Worm (Caenorhabditis elegans) whole organism, midembryonic: Measurements from ENCODE around the gene wht-3.
A peak's percentile ranks its signal among the peaks of the same experiment; 100 is the strongest.

Experiments used
- T22C8.4 ChIP-seq: fragments of 200-800 bp; sonication (Bioruptor generic); IDR thresholded peaks from 2 replicates; pipeline ENCODE4 v1.3.6; 2022; ENCODE audit warnings: missing genetic modification characterization, missing compliant biosample characterization
- flt-1 ChIP-seq: fragments of 200-800 bp; sonication (Bioruptor generic); IDR thresholded peaks from 2 replicates; pipeline ENCODE4 v1.3.6; 2022; ENCODE audit warnings: missing genetic modification characterization, missing compliant biosample characterization
- klf-2 ChIP-seq: fragments of 200-800 bp; sonication (Bioruptor generic); conservative IDR thresholded peaks from 2 replicates; pipeline ENCODE4 v1.3.6; 2022; ENCODE audit warnings: missing genetic modification reagents, missing genetic modification characterization, missing compliant biosample characterization
- med-1 ChIP-seq: sonication (generic microtip); optimal IDR thresholded peaks from 2 replicates; lab custom pipeline; 2017; ENCODE audit warnings: missing genetic modification characterization, mild to moderate bottlenecking, missing compliant biosample characterization, antibody characterized with exemption, missing genetic modification reagents; ENCODE audit not compliant: insufficient read depth
- ref-1 ChIP-seq: fragments of 200-800 bp; sonication (Bioruptor generic); conservative IDR thresholded peaks from 2 replicates; pipeline ENCODE4 v1.3.6; 2022; ENCODE audit warnings: missing genetic modification reagents, missing genetic modification characterization, missing compliant biosample characterization
- tab-1 ChIP-seq: fragments of 200-800 bp; sonication (Bioruptor generic); IDR thresholded peaks from 2 replicates; pipeline ENCODE4 v1.3.6; 2022; ENCODE audit warnings: missing genetic modification characterization, missing compliant biosample characterization
- ztf-29 ChIP-seq: fragments of 200-800 bp; sonication (Bioruptor generic); IDR thresholded peaks from 2 replicates; pipeline ENCODE4 v1.3.6; 2022; ENCODE audit warnings: missing genetic modification reagents, missing genetic modification characterization, missing compliant biosample characterization

DNA sequence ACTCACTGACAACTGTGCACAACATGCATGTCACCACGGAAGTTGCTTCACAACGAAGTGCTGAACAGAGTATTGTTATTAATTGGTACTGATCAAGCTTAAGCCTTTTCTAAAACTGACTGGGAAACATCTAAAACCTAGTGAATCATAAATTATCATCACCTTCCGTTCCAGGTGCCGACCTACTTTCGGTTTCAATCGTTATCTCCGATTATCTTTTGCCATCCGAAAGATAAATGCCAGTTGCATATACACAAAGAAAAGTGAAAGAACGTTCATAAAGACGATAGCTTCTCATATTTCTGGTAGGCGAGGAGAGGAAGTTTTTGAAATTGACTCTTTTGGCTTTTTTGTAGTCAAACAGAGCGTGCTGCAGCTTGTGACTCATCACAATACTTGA, 38.2 kb upstream of the wht-3 start:
- TF ChIP-seq ref-1 (GFP tag; lab: Robert Waterston, UW) (no peak), med-1 (no peak), T22C8.4 (GFP tag; lab: Robert Waterston, UW) (no peak), ztf-29 (GFP tag; lab: Robert Waterston, UW) (0 out of 2 replicates have a peak, but pooled peaks have one; percentile 37), flt-1 (GFP tag; lab: Robert Waterston, UW) (no peak), klf-2 (no peak), tab-1 (GFP tag; lab: Robert Waterston, UW) (no peak)
